Worm (Caenorhabditis elegans) whole organism, L4 larva: ENCODE results near the gene cdh-8.

Source experiments
- F49E8.2 ChIP-seq: sonication (generic microtip); optimal IDR thresholded peaks from 2 replicates; lab custom pipeline; 2016; ENCODE audit warnings: missing compliant biosample characterization, mild to moderate bottlenecking, missing genetic modification characterization, borderline replicate concordance
- R02D3.7 ChIP-seq: fragments of 150-350 bp; sonication (generic microtip); optimal IDR thresholded peaks from 3 replicates; lab custom pipeline; 2014; ENCODE audit warnings: missing biosample characterization, missing genetic modification characterization
- ama-1 ChIP-seq: fragments of 150-350 bp; optimal IDR thresholded peaks from 2 replicates; lab custom pipeline; 2014; ENCODE audit warnings: inconsistent platforms, mixed read lengths
- ceh-32 ChIP-seq: sonication (generic microtip); optimal IDR thresholded peaks from 2 replicates; lab custom pipeline; 2016; ENCODE audit warnings: mild to moderate bottlenecking, missing genetic modification characterization, missing compliant biosample characterization; ENCODE audit not compliant: poor library complexity
- duxl-1 ChIP-seq: sonication (generic microtip); optimal IDR thresholded peaks from 2 replicates; lab custom pipeline; 2016; ENCODE audit warnings: mild to moderate bottlenecking, missing genetic modification characterization, moderate library complexity, missing compliant biosample characterization; ENCODE audit not compliant: poor library complexity
- spr-3 ChIP-seq: fragments of 200-800 bp; sonication (Bioruptor generic); optimal IDR thresholded peaks from 2 replicates; lab custom pipeline; 2018; ENCODE audit warnings: mild to moderate bottlenecking, missing genetic modification characterization, missing compliant biosample characterization
- unc-62 ChIP-seq, 3 experiments: fragments of 150-350 bp in 1 of 3; sonication (generic microtip); optimal IDR thresholded peaks in 2 of 3; peaks in 1 of 3; 1 replicate in 1 of 3; 2 replicates in 2 of 3; lab custom pipeline; 2014 to 2017; ENCODE audit warnings: missing biosample characterization in 3 of 3, missing genetic modification characterization in 3 of 3, missing genetic modification reagents in 3 of 3, missing genotype in 1 of 3
- zip-11 ChIP-seq: fragments of 200-800 bp; sonication (Bioruptor generic); IDR thresholded peaks from 2 replicates; pipeline ENCODE4 v1.3.6; 2022; ENCODE audit warnings: missing genetic modification characterization, missing compliant biosample characterization

ce11 chrIV:325640-326039 is 14.0 kb upstream of the cdh-8 start:
- TF ChIP-seq zip-11 (GFP tag; lab: Robert Waterston, UW) (no peak), unc-62 (GFP tag; optimal IDR thresholded peaks at IDR 0.05 in 1 of 2; lab: Kevin White, UChicago) (no peak), unc-62 (tag; optimal IDR thresholded peaks at IDR 0.05; lab: Kevin White, UChicago) (no peak), duxl-1 (tag; lab: Kevin White, UChicago) (no peak), spr-3 (GFP tag; lab: Kevin White, UChicago) (no peak), ama-1 (lab: Kevin White, UChicago) (no peak), ceh-32 (tag; lab: Kevin White, UChicago) (no peak), R02D3.7 (tag; lab: Kevin White, UChicago) (no peak), F49E8.2 (tag; lab: Kevin White, UChicago) (no peak)
